Fruit fly (Drosophila melanogaster) whole organism, embryonic: Measurements from ENCODE around the gene CG18649.
A peak's percentile ranks its signal among the peaks of the same experiment; 100 is the strongest.

Experiments used
- Bdp1 ChIP-seq: fragments of 200-800 bp; sonication (Bioruptor generic); optimal IDR thresholded peaks from 3 replicates; lab custom pipeline; 2016; ENCODE audit warnings: missing biosample characterization, missing genetic modification characterization
- Bteb2 ChIP-seq: fragments of 200-800 bp; sonication (Bioruptor generic); optimal IDR thresholded peaks from 2 replicates; lab custom pipeline; 2016; ENCODE audit warnings: missing biosample characterization, missing genetic modification characterization
- CG11085 ChIP-seq: fragments of 200-800 bp; sonication (Bioruptor generic); IDR thresholded peaks from 2 replicates; pipeline ENCODE4 v1.3.6; 2022; ENCODE audit warnings: missing biosample characterization, missing genetic modification characterization
- CG11398 ChIP-seq: fragments of 200-800 bp; sonication (Bioruptor generic); optimal IDR thresholded peaks from 2 replicates; lab custom pipeline; 2016; ENCODE audit warnings: missing biosample characterization, missing genetic modification characterization
- CG11696 ChIP-seq: fragments of 200-800 bp; sonication (Bioruptor generic); IDR thresholded peaks from 2 replicates; pipeline ENCODE4 v1.3.6; 2022; ENCODE audit warnings: missing biosample characterization, missing genetic modification characterization
- CG12391 ChIP-seq: fragments of 200-800 bp; sonication (Bioruptor generic); optimal IDR thresholded peaks from 3 replicates; lab custom pipeline; 2018; ENCODE audit warnings: missing biosample characterization, mild to moderate bottlenecking, missing genetic modification characterization, moderate library complexity
- CG14710 ChIP-seq: fragments of 200-800 bp; sonication (Bioruptor generic); optimal IDR thresholded peaks from 3 replicates; lab custom pipeline; 2019; ENCODE audit warnings: missing biosample characterization, mild to moderate bottlenecking, missing genetic modification characterization, moderate library complexity
- CG14860 ChIP-seq: fragments of 200-800 bp; sonication (Bioruptor generic); IDR thresholded peaks from 3 replicates; pipeline ENCODE4 v1.3.6; 2022; ENCODE audit warnings: missing biosample characterization, missing genetic modification characterization; ENCODE audit not compliant: partially characterized antibody
- CG15073 ChIP-seq: fragments of 200-800 bp; sonication (Bioruptor generic); optimal IDR thresholded peaks from 2 replicates; lab custom pipeline; 2016; ENCODE audit warnings: missing biosample characterization, missing genetic modification characterization
- CG15269 ChIP-seq: fragments of 200-800 bp; sonication (Bioruptor generic); optimal IDR thresholded peaks from 2 replicates; lab custom pipeline; 2018; ENCODE audit warnings: missing biosample characterization, mild to moderate bottlenecking, missing genetic modification characterization, moderate library complexity
- CG15479 ChIP-seq: fragments of 200-800 bp; sonication (Bioruptor generic); optimal IDR thresholded peaks from 3 replicates; lab custom pipeline; 2019; ENCODE audit warnings: missing biosample characterization, mild to moderate bottlenecking, missing genetic modification characterization, moderate library complexity
- CG15601 ChIP-seq: fragments of 200-800 bp; sonication (Bioruptor generic); optimal IDR thresholded peaks from 3 replicates; lab custom pipeline; 2019; ENCODE audit warnings: missing biosample characterization, mild to moderate bottlenecking, missing genetic modification characterization, moderate library complexity
- CG16813 ChIP-seq: fragments of 200-800 bp; sonication (Bioruptor generic); IDR thresholded peaks from 3 replicates; pipeline ENCODE4 v1.3.6; 2022; ENCODE audit warnings: missing biosample characterization, missing genetic modification characterization; ENCODE audit not compliant: partially characterized antibody
- CG31365 ChIP-seq: fragments of 200-800 bp; sonication (Bioruptor generic); optimal IDR thresholded peaks from 2 replicates; lab custom pipeline; 2018; ENCODE audit warnings: missing biosample characterization, mild to moderate bottlenecking, missing genetic modification characterization
- CG4424 ChIP-seq: fragments of 200-800 bp; sonication (Bioruptor generic); optimal IDR thresholded peaks from 3 replicates; lab custom pipeline; 2016; ENCODE audit warnings: missing biosample characterization, missing genetic modification characterization
- CG6689 ChIP-seq: fragments of 200-800 bp; sonication (Bioruptor generic); IDR thresholded peaks from 2 replicates; pipeline ENCODE4 v1.3.6; 2022; ENCODE audit warnings: missing biosample characterization, missing genetic modification characterization
- CG6813 ChIP-seq: fragments of 200-800 bp; sonication (Bioruptor generic); optimal IDR thresholded peaks from 2 replicates; lab custom pipeline; 2017; ENCODE audit warnings: missing biosample characterization, missing genetic modification characterization, mild to moderate bottlenecking, moderate library complexity, missing genetic modification reagents
- CG7745 ChIP-seq: fragments of 200-800 bp; sonication (Bioruptor generic); optimal IDR thresholded peaks from 2 replicates; lab custom pipeline; 2018; ENCODE audit warnings: missing biosample characterization, mild to moderate bottlenecking, missing genetic modification characterization, moderate library complexity
- CG7987 ChIP-seq: fragments of 200-800 bp; sonication (Bioruptor generic); optimal IDR thresholded peaks from 2 replicates; lab custom pipeline; 2018; ENCODE audit warnings: missing biosample characterization, mild to moderate bottlenecking, missing genetic modification characterization, moderate library complexity
- CG9609 ChIP-seq: fragments of 200-800 bp; sonication (Bioruptor generic); optimal IDR thresholded peaks from 3 replicates; lab custom pipeline; 2016; ENCODE audit warnings: missing biosample characterization, missing genetic modification characterization
- CG9797 ChIP-seq: fragments of 200-800 bp; sonication (Bioruptor generic); optimal IDR thresholded peaks from 3 replicates; lab custom pipeline; 2018; ENCODE audit warnings: missing biosample characterization, mild to moderate bottlenecking, missing genetic modification characterization
- Doc2 ChIP-seq: fragments of 200-800 bp; sonication (Bioruptor generic); IDR thresholded peaks from 2 replicates; pipeline ENCODE4 v1.3.6; 2022; ENCODE audit warnings: missing biosample characterization, missing genetic modification characterization
- Fer2 ChIP-seq: fragments of 200-800 bp; sonication (Bioruptor generic); optimal IDR thresholded peaks from 2 replicates; lab custom pipeline; 2018; ENCODE audit warnings: missing biosample characterization, mild to moderate bottlenecking, missing genetic modification characterization, moderate library complexity
- HLH3B ChIP-seq: fragments of 200-800 bp; sonication (Bioruptor generic); IDR thresholded peaks from 2 replicates; pipeline ENCODE4 v1.3.6; 2022; ENCODE audit warnings: missing biosample characterization, missing genetic modification characterization
- Max ChIP-seq: fragments of 200-800 bp; sonication (Bioruptor generic); optimal IDR thresholded peaks from 2 replicates; lab custom pipeline; 2016; ENCODE audit warnings: missing biosample characterization, mild to moderate bottlenecking, missing genetic modification characterization
- Myb ChIP-seq: fragments of 200-800 bp; sonication (Bioruptor generic); optimal IDR thresholded peaks from 2 replicates; lab custom pipeline; 2016; ENCODE audit warnings: missing biosample characterization, missing genetic modification characterization
- Neu2 ChIP-seq: fragments of 200-800 bp; sonication (Bioruptor generic); optimal IDR thresholded peaks from 3 replicates; lab custom pipeline; 2016; ENCODE audit warnings: missing biosample characterization, missing genetic modification characterization, borderline replicate concordance
- Nf-YA ChIP-seq: fragments of 200-800 bp; sonication (Bioruptor generic); IDR thresholded peaks from 2 replicates; pipeline ENCODE4 v1.3.6; 2022; ENCODE audit warnings: missing biosample characterization, missing genetic modification characterization
- Ravus ChIP-seq: fragments of 200-800 bp; sonication (Bioruptor generic); IDR thresholded peaks from 2 replicates; pipeline ENCODE4 v1.3.6; 2022; ENCODE audit warnings: missing biosample characterization, missing genetic modification characterization
- Scr ChIP-seq: fragments of 200-800 bp; sonication (Bioruptor generic); IDR thresholded peaks from 2 replicates; pipeline ENCODE4 v1.3.6; 2022; ENCODE audit warnings: missing biosample characterization, missing genetic modification characterization; ENCODE audit not compliant: partially characterized antibody
- Six4 ChIP-seq: fragments of 200-800 bp; sonication (Bioruptor generic); optimal IDR thresholded peaks from 2 replicates; lab custom pipeline; 2016; ENCODE audit warnings: missing biosample characterization, missing genetic modification characterization
- Vsx1 ChIP-seq: fragments of 200-800 bp; sonication (Bioruptor generic); optimal IDR thresholded peaks from 2 replicates; lab custom pipeline; 2017; ENCODE audit warnings: missing biosample characterization, mild to moderate bottlenecking, missing genetic modification characterization, missing genetic modification reagents
- ac ChIP-seq: fragments of 200-800 bp; sonication (Bioruptor generic); optimal IDR thresholded peaks from 3 replicates; lab custom pipeline; 2017; ENCODE audit warnings: missing biosample characterization, mild to moderate bottlenecking, missing genetic modification characterization
- crc ChIP-seq: fragments of 200-800 bp; sonication (Bioruptor generic); optimal IDR thresholded peaks from 2 replicates; lab custom pipeline; 2016; ENCODE audit warnings: missing biosample characterization, missing genetic modification characterization
- croc ChIP-seq: fragments of 200-800 bp; sonication (Bioruptor generic); conservative IDR thresholded peaks from 3 replicates; pipeline ENCODE4 v1.3.6; 2022; ENCODE audit warnings: missing biosample characterization, missing genetic modification characterization
- grau ChIP-seq: fragments of 200-800 bp; optimal IDR thresholded peaks from 3 replicates; lab custom pipeline; 2019; ENCODE audit warnings: missing biosample characterization, mild to moderate bottlenecking, missing genetic modification characterization, moderate library complexity
- lab ChIP-seq: fragments of 200-800 bp; sonication (Bioruptor generic); optimal IDR thresholded peaks from 3 replicates; lab custom pipeline; 2017; ENCODE audit warnings: missing biosample characterization, missing genetic modification characterization, mild to moderate bottlenecking, moderate library complexity, missing genetic modification reagents
- oc ChIP-seq: fragments of 200-800 bp; sonication (Bioruptor generic); optimal IDR thresholded peaks from 2 replicates; lab custom pipeline; 2018; ENCODE audit warnings: missing biosample characterization, mild to moderate bottlenecking, missing genetic modification characterization, moderate library complexity
- pfk ChIP-seq: fragments of 200-800 bp; sonication (Bioruptor generic); optimal IDR thresholded peaks from 2 replicates; lab custom pipeline; 2018; ENCODE audit warnings: missing biosample characterization, mild to moderate bottlenecking, missing genetic modification characterization, moderate library complexity
- pros ChIP-seq: fragments of 200-800 bp; sonication (Bioruptor generic); optimal IDR thresholded peaks from 3 replicates; lab custom pipeline; 2019; ENCODE audit warnings: missing biosample characterization, mild to moderate bottlenecking, missing genetic modification characterization, moderate library complexity
- ranshi ChIP-seq: fragments of 200-800 bp; sonication (Bioruptor generic); IDR thresholded peaks from 2 replicates; pipeline ENCODE4 v1.3.6; 2022; ENCODE audit warnings: missing biosample characterization, missing genetic modification characterization
- salm ChIP-seq: fragments of 200-800 bp; sonication (Bioruptor generic); optimal IDR thresholded peaks from 2 replicates; lab custom pipeline; 2018; ENCODE audit warnings: missing biosample characterization, mild to moderate bottlenecking, missing genetic modification characterization
- sima ChIP-seq: fragments of 200-800 bp; sonication (Bioruptor generic); optimal IDR thresholded peaks from 2 replicates; lab custom pipeline; 2016; ENCODE audit warnings: missing biosample characterization, missing genetic modification characterization
- slp2 ChIP-seq: fragments of 200-800 bp; sonication (Bioruptor generic); optimal IDR thresholded peaks from 2 replicates; lab custom pipeline; 2016; ENCODE audit warnings: missing biosample characterization, missing genetic modification characterization
- tll ChIP-seq, 2 experiments: fragments of 200-800 bp in 1 of 2; fragments of >200 bp in 1 of 2; sonication (Bioruptor generic) in 1 of 2; optimal IDR thresholded peaks; 2 replicates each; lab custom pipeline; 2017 to 2019; ENCODE audit warnings: missing biosample characterization in 2 of 2, missing genetic modification characterization in 2 of 2, mild to moderate bottlenecking in 1 of 2, moderate library complexity in 1 of 2
- usp ChIP-seq: fragments of >200 bp; optimal IDR thresholded peaks from 2 replicates; lab custom pipeline; 2017; ENCODE audit warnings: missing biosample characterization, missing genetic modification characterization
- vfl ChIP-seq: fragments of 200-800 bp; sonication (Bioruptor generic); optimal IDR thresholded peaks from 2 replicates; lab custom pipeline; 2016; ENCODE audit warnings: missing biosample characterization, missing genetic modification characterization
- wor ChIP-seq: fragments of 200-800 bp; sonication (Bioruptor generic); IDR thresholded peaks from 2 replicates; pipeline ENCODE4 v1.3.6; 2022; ENCODE audit warnings: missing biosample characterization, missing genetic modification characterization

The CG18649 gene

DNA sequence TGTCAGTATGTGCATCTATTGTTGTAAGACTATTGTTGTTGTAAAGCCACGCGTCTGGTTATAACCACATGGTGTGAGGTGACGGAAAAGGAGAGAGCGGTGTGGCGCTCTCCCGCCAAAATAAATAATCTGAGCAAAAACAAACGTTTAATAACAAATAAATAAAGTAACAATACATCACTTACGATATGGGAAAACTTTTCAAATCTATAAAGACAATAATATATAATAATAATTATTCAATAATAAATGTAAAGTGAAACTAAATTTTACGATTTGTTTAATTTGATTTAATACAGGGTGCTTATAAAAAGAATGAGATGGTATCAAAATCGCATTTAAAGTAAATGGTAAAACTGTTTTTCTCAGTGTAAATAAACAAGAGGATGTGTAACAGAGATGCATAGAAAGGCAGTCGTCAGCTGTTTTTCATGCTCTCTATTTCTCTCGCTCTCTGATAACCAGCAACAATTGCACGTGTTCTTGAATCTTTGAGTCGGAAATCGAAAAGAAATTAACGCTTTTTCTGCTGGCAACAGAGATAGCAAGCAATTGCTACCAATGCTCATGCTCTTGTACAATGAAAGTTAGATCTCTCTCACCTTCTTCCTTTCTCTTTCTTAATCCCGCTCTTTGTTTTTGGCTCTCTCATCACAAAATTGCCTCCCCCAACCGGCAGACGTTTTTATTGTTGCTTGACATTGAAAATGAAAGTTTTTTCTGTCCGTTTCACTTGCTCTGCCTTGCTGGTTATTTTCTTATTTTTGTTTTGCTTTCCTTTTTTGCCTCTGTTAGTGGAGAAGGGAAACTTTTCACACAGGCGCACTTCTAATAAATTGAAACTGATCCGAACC lies 45.0 kb upstream of the CG18649 start (continued):
- TF ChIP-seq CG11085 (GFP tag; lab: Robert Waterston, UW) (peak; percentile 75), CG16813 (GFP tag; lab: Robert Waterston, UW) (no peak), Bteb2 (no peak), Ravus (GFP tag; lab: Robert Waterston, UW) (peak; percentile 36), CG31365 (peak; percentile 45), Scr (no peak), salm (peak; percentile 88), CG14710 (tag; lab: Kevin White, UChicago) (peak; percentile 97), lab (GFP tag; lab: Kevin White, UChicago) (peak; percentile 90), Doc2 (no peak), grau (tag; lab: Kevin White, UChicago) (peak; percentile 86), usp (GFP tag; lab: Kevin White, UChicago) (no peak), CG12391 (peak; percentile 91), HLH3B (GFP tag; lab: Robert Waterston, UW) (peak; percentile 91), Fer2 (tag; lab: Kevin White, UChicago) (peak; percentile 77), CG15073 (GFP tag; lab: Kevin White, UChicago) (no peak), CG7987 (GFP tag; lab: Kevin White, UChicago) (peak; percentile 67), CG11398 (GFP tag; lab: Kevin White, UChicago) (no peak), Max (peak; percentile 80), pros (GFP tag; lab: Kevin White, UChicago) (peak; percentile 62), crc (GFP tag; lab: Kevin White, UChicago) (no peak), ac (GFP tag; lab: Kevin White, UChicago) (peak; percentile 70), CG7745 (tag; lab: Kevin White, UChicago) (no peak), CG9609 (GFP tag; lab: Kevin White, UChicago) (peak; percentile 3), CG6689 (peak; percentile 90), Myb (GFP tag; lab: Kevin White, UChicago) (no peak), ranshi (GFP tag; lab: Robert Waterston, UW) (peak; percentile 89; the same call in 1 of the 2 replicates), CG9797 (GFP tag; lab: Kevin White, UChicago) (no peak), CG4424 (GFP tag; lab: Kevin White, UChicago) (peak; percentile 86), oc (tag; lab: Kevin White, UChicago) (peak; percentile 72), Six4 (peak; percentile 87), CG15601 (tag; lab: Kevin White, UChicago) (peak; percentile 85), CG14860 (GFP tag; lab: Robert Waterston, UW) (no peak), sima (GFP tag; lab: Kevin White, UChicago) (no peak), slp2 (GFP tag; lab: Kevin White, UChicago) (no peak), vfl (GFP tag; lab: Kevin White, UChicago) (no peak), CG6813 (GFP tag; lab: Kevin White, UChicago) (peak; percentile 94), wor (GFP tag; lab: Robert Waterston, UW) (peak; percentile 50; the same call in 1 of the 2 replicates), tll (GFP tag; optimal IDR thresholded peaks at IDR 0.05; lab: Kevin White, UChicago) (peak in 1 of 2 experiments; percentile 32), Bdp1 (no peak), CG15479 (peak; percentile 13), pfk (GFP tag; lab: Kevin White, UChicago) (peak; percentile 40), Nf-YA (GFP tag; lab: Robert Waterston, UW) (peak; percentile 84), CG11696 (GFP tag; lab: Robert Waterston, UW) (peak; percentile 76), Vsx1 (GFP tag; lab: Kevin White, UChicago) (peak; percentile 86), CG15269 (peak; percentile 82), croc (peak; percentile 82), Neu2 (GFP tag; lab: Kevin White, UChicago) (no peak)
